Worm (Caenorhabditis elegans) whole organism, L4 larva: ENCODE measurements around the gene lsm-4.

Source experiments
- D1046.2 ChIP-seq: fragments of 200-800 bp; sonication (Bioruptor generic); IDR thresholded peaks from 2 replicates; pipeline ENCODE4 v1.3.6; 2022; ENCODE audit warnings: missing genetic modification characterization, missing compliant biosample characterization
- T20F7.1 ChIP-seq: fragments of 200-800 bp; sonication (Bioruptor generic); optimal IDR thresholded peaks from 2 replicates; lab custom pipeline; 2018; ENCODE audit warnings: mild to moderate bottlenecking, missing genetic modification characterization, missing compliant biosample characterization
- T26A8.4 ChIP-seq: fragments of 200-800 bp; sonication (Bioruptor generic); IDR thresholded peaks from 2 replicates; pipeline ENCODE4 v1.3.6; 2022; ENCODE audit warnings: missing genetic modification characterization, missing compliant biosample characterization
- ZK337.2 ChIP-seq: fragments of 200-800 bp; sonication (Bioruptor generic); IDR thresholded peaks from 2 replicates; pipeline ENCODE4 v1.3.6; 2022; ENCODE audit warnings: missing genetic modification reagents, missing genetic modification characterization, missing compliant biosample characterization
- ZK546.5 ChIP-seq, 2 experiments: sonication (generic microtip); optimal IDR thresholded peaks; 2 replicates each; lab custom pipeline; 2017; ENCODE audit warnings: missing biosample characterization in 2 of 2, missing genetic modification characterization in 2 of 2
- aly-2 ChIP-seq: sonication (generic microtip); optimal IDR thresholded peaks from 2 replicates; lab custom pipeline; 2018; ENCODE audit warnings: missing biosample characterization, missing genetic modification characterization
- ama-1 ChIP-seq: fragments of 150-350 bp; optimal IDR thresholded peaks from 2 replicates; lab custom pipeline; 2014; ENCODE audit warnings: inconsistent platforms, mixed read lengths
- arid-1 ChIP-seq: fragments of 200-800 bp; sonication (Bioruptor generic); conservative IDR thresholded peaks from 2 replicates; pipeline ENCODE4 v1.3.6; 2022; ENCODE audit warnings: missing genetic modification reagents, missing genetic modification characterization, missing compliant biosample characterization
- ceh-20 ChIP-seq: fragments of 200-800 bp; sonication (Bioruptor generic); IDR thresholded peaks from 2 replicates; pipeline ENCODE4 v1.3.6; 2022; ENCODE audit warnings: missing genetic modification reagents, missing genetic modification characterization, missing compliant biosample characterization
- ceh-82 ChIP-seq: sonication (generic microtip); optimal IDR thresholded peaks from 2 replicates; lab custom pipeline; 2017; ENCODE audit warnings: missing biosample characterization, missing genetic modification characterization
- ces-1 ChIP-seq: fragments of 150-350 bp; sonication (generic microtip); optimal IDR thresholded peaks from 4 replicates; lab custom pipeline; 2014; ENCODE audit warnings: missing biosample characterization, missing genetic modification reagents, missing genetic modification characterization
- cey-2 ChIP-seq: sonication (generic microtip); optimal IDR thresholded peaks from 3 replicates; lab custom pipeline; 2017; ENCODE audit warnings: missing genetic modification characterization, mild to moderate bottlenecking, missing compliant biosample characterization, antibody characterized with exemption, borderline replicate concordance; ENCODE audit not compliant: insufficient read depth
- daf-16 ChIP-seq, 3 experiments: sonication (generic microtip); optimal IDR thresholded peaks; 2 replicates each; lab custom pipeline; 2016 to 2017; ENCODE audit warnings: missing genetic modification characterization in 3 of 3, missing genetic modification reagents in 3 of 3, mild to moderate bottlenecking in 2 of 3, missing compliant biosample characterization in 2 of 3, missing biosample characterization in 1 of 3, moderate library complexity in 1 of 3
- daf-8 ChIP-seq: fragments of 200-800 bp; sonication (Bioruptor generic); IDR thresholded peaks from 2 replicates; pipeline ENCODE4 v1.3.6; 2022; ENCODE audit warnings: missing genetic modification characterization, missing compliant biosample characterization
- dmd-8 ChIP-seq: fragments of 200-800 bp; sonication (Bioruptor generic); IDR thresholded peaks from 2 replicates; pipeline ENCODE4 v1.3.6; 2022; ENCODE audit warnings: missing genetic modification characterization, missing compliant biosample characterization
- dve-1 ChIP-seq: sonication (generic microtip); optimal IDR thresholded peaks from 2 replicates; lab custom pipeline; 2017; ENCODE audit warnings: antibody characterized with exemption, mild to moderate bottlenecking, missing genetic modification characterization, missing compliant biosample characterization; ENCODE audit not compliant: insufficient read depth
- fkh-10 ChIP-seq: fragments of 150-350 bp; optimal IDR thresholded peaks from 2 replicates; lab custom pipeline; 2014; ENCODE audit warnings: missing biosample characterization, missing genetic modification reagents, missing genetic modification characterization
- hlh-11 ChIP-seq: fragments of 200-800 bp; sonication (Bioruptor generic); optimal IDR thresholded peaks from 2 replicates; lab custom pipeline; 2018; ENCODE audit warnings: mild to moderate bottlenecking, missing genetic modification characterization, missing compliant biosample characterization
- lin-29 ChIP-seq: fragments of 200-800 bp; sonication (Bioruptor generic); IDR thresholded peaks from 2 replicates; pipeline ENCODE4 v1.3.6; 2022; ENCODE audit warnings: missing genetic modification reagents, missing genetic modification characterization, missing compliant biosample characterization
- lsy-2 ChIP-seq, 2 experiments: fragments of 150-350 bp in 1 of 2; sonication (generic microtip) in 1 of 2; optimal IDR thresholded peaks; 2 replicates each; lab custom pipeline; 2014 to 2017; ENCODE audit warnings: missing biosample characterization in 2 of 2, missing genetic modification characterization in 2 of 2
- madf-5 ChIP-seq, 2 experiments: fragments of 200-800 bp; sonication (Bioruptor generic); IDR thresholded peaks; 2 replicates each; pipeline ENCODE4 v1.3.6; 2022; ENCODE audit warnings: missing compliant biosample characterization in 2 of 2, missing genetic modification characterization in 2 of 2
- mdl-1 ChIP-seq, 2 experiments: fragments of 150-350 bp in 1 of 2; sonication (generic microtip) in 1 of 2; optimal IDR thresholded peaks; 2 replicates each; lab custom pipeline; 2014 to 2017; ENCODE audit warnings: missing biosample characterization in 2 of 2, missing genetic modification characterization in 2 of 2
- nhr-102 ChIP-seq: sonication (generic microtip); optimal IDR thresholded peaks from 2 replicates; lab custom pipeline; 2016; ENCODE audit warnings: mild to moderate bottlenecking, missing genetic modification characterization, moderate library complexity, missing compliant biosample characterization
- nhr-111 ChIP-seq: fragments of 200-800 bp; sonication (Bioruptor generic); optimal IDR thresholded peaks from 2 replicates; lab custom pipeline; 2018; ENCODE audit warnings: mild to moderate bottlenecking, missing genetic modification characterization, missing compliant biosample characterization
- nhr-28 ChIP-seq: fragments of 150-350 bp; optimal IDR thresholded peaks from 2 replicates; lab custom pipeline; 2014; ENCODE audit warnings: missing biosample characterization, missing genetic modification characterization
- nhr-48 ChIP-seq: sonication (generic microtip); optimal IDR thresholded peaks from 2 replicates; lab custom pipeline; 2016; ENCODE audit warnings: mild to moderate bottlenecking, missing genetic modification characterization, missing compliant biosample characterization
- nhr-6 ChIP-seq: fragments of 150-350 bp; optimal IDR thresholded peaks from 2 replicates; lab custom pipeline; 2014; ENCODE audit warnings: missing biosample characterization, missing genetic modification characterization
- php-3 ChIP-seq: fragments of 200-800 bp; sonication (Bioruptor generic); IDR thresholded peaks from 2 replicates; pipeline ENCODE4 v1.3.6; 2022; ENCODE audit warnings: missing genetic modification reagents, missing genetic modification characterization, missing compliant biosample characterization
- pqm-1 ChIP-seq: sonication (generic microtip); optimal IDR thresholded peaks from 2 replicates; lab custom pipeline; 2017; ENCODE audit warnings: missing biosample characterization, missing genetic modification characterization
- saeg-2 ChIP-seq: fragments of 200-800 bp; sonication (Bioruptor generic); IDR thresholded peaks from 2 replicates; pipeline ENCODE4 v1.3.6; 2022; ENCODE audit warnings: missing genetic modification reagents, missing genetic modification characterization, missing compliant biosample characterization
- sdz-12 ChIP-seq: fragments of 200-800 bp; sonication (Bioruptor generic); optimal IDR thresholded peaks from 2 replicates; lab custom pipeline; 2018; ENCODE audit warnings: mild to moderate bottlenecking, missing genetic modification characterization, missing compliant biosample characterization
- set-16 ChIP-seq: fragments of 200-800 bp; sonication (Bioruptor generic); IDR thresholded peaks from 2 replicates; pipeline ENCODE4 v1.3.6; 2022; ENCODE audit warnings: missing genetic modification reagents, missing genetic modification characterization, missing compliant biosample characterization
- spr-1 ChIP-seq: sonication (generic microtip); optimal IDR thresholded peaks from 2 replicates; lab custom pipeline; 2016; ENCODE audit warnings: mild to moderate bottlenecking, missing genetic modification characterization, missing compliant biosample characterization
- spr-3 ChIP-seq: fragments of 200-800 bp; sonication (Bioruptor generic); optimal IDR thresholded peaks from 2 replicates; lab custom pipeline; 2018; ENCODE audit warnings: mild to moderate bottlenecking, missing genetic modification characterization, missing compliant biosample characterization
- tag-97 ChIP-seq: fragments of 200-800 bp; sonication (Bioruptor generic); IDR thresholded peaks from 2 replicates; pipeline ENCODE4 v1.3.6; 2022; ENCODE audit warnings: missing genetic modification characterization, missing compliant biosample characterization
- tra-1 ChIP-seq: fragments of 200-800 bp; sonication (Bioruptor generic); IDR thresholded peaks from 2 replicates; pipeline ENCODE4 v1.3.6; 2022; ENCODE audit warnings: missing genetic modification reagents, missing genetic modification characterization, missing compliant biosample characterization
- unc-130 ChIP-seq: sonication (generic microtip); optimal IDR thresholded peaks from 2 replicates; lab custom pipeline; 2016; ENCODE audit warnings: missing genetic modification reagents, missing genetic modification characterization, missing compliant biosample characterization
- unc-62 ChIP-seq, 3 experiments: fragments of 150-350 bp in 1 of 3; sonication (generic microtip); optimal IDR thresholded peaks in 2 of 3; peaks in 1 of 3; 1 replicate in 1 of 3; 2 replicates in 2 of 3; lab custom pipeline; 2014 to 2017; ENCODE audit warnings: missing biosample characterization in 3 of 3, missing genetic modification characterization in 3 of 3, missing genetic modification reagents in 3 of 3, missing genotype in 1 of 3
- zfp-3 ChIP-seq: fragments of 200-800 bp; sonication (Bioruptor generic); conservative IDR thresholded peaks from 2 replicates; pipeline ENCODE4 v1.3.6; 2022; ENCODE audit warnings: missing genetic modification reagents, missing genetic modification characterization, missing compliant biosample characterization
- ztf-7 ChIP-seq: fragments of 150-350 bp; optimal IDR thresholded peaks from 2 replicates; lab custom pipeline; 2014; ENCODE audit warnings: missing biosample characterization, missing genetic modification characterization

The lsm-4 gene

DNA sequence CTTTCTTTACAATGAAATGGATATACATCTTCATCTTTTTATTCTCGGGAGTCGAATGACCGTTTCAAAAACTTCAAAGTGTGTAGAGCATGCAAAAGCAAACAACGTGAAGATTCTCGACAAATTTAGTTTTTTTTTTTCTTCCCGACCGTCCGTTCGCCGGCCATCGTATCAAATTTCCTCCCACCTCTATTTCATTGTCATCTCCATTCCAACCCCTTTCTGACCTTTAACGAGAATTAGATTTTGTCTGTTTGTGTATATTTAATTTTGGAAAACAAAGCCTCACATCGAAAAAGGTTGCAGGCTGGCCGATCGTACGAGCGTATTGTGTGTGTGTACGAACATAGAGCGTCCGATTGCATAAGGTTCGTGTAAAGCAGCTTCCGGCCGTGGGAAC lies 46.1 kb upstream of the lsm-4 start, which contains the start of gene C30G12.1:
Gene C30G12.1 (plus strand): TSS at position 301 of the 400 bp plus-strand sequence.
- TF ChIP-seq spr-1 (tag; lab: Kevin White, UChicago) = no peak
- TF ChIP-seq cey-2 (tag; lab: Kevin White, UChicago) = no peak
- TF ChIP-seq unc-62 (GFP tag; optimal IDR thresholded peaks at IDR 0.05 in 1 of 2; lab: Kevin White, UChicago) = no peak
- no peak for TF ChIP-seq unc-62 (tag; optimal IDR thresholded peaks at IDR 0.05; lab: Kevin White, UChicago)
- no peak for TF ChIP-seq lin-29 (GFP tag; lab: Robert Waterston, UW)
- TF ChIP-seq pqm-1 (tag; lab: Kevin White, UChicago) = no peak
- TF ChIP-seq zfp-3 (GFP tag; lab: Robert Waterston, UW) = no peak
- no peak for TF ChIP-seq nhr-48
- TF ChIP-seq ces-1 (GFP tag; lab: Kevin White, UChicago) = no peak
- no peak for TF ChIP-seq hlh-11 (tag; lab: Kevin White, UChicago)
- no peak for TF ChIP-seq tag-97
- no peak for TF ChIP-seq T20F7.1 (GFP tag; lab: Kevin White, UChicago)
- no peak for TF ChIP-seq dmd-8 (GFP tag; lab: Robert Waterston, UW)
- no peak for TF ChIP-seq ZK546.5 (tag; optimal IDR thresholded peaks at IDR 0.05; lab: Kevin White, UChicago)
- no peak for TF ChIP-seq madf-5 (GFP tag; IDR thresholded peaks at IDR 0.05; lab: Robert Waterston, UW)

DNA sequence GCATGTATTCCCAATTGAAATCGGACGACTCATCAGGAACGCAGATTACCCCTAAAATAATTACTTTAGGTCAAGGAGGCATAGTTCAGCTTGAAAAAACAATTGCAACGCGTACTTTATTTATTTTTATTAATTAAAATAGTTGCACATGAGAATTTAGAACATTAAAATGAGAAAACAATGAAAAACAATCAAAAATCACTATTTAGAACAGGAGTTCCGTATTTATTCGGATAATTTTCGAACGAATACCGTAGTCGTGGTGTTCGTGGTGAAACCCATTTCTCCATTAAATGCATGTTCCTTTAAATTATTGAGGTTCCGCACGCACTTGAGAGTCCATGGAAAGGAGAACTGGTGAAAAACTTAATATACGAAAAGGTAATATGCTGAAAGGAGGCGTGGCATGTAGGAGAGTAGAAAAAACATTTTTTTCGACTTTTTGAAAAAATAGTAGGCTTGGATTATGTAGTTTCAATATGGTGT lies 45.3 kb upstream of the lsm-4 start, which contains the start of gene puf-8:
Gene puf-8 (minus strand): TSS at position 51 of the 486 bp plus-strand sequence.
- no peak for TF ChIP-seq unc-130 (GFP tag; lab: Kevin White, UChicago)

DNA sequence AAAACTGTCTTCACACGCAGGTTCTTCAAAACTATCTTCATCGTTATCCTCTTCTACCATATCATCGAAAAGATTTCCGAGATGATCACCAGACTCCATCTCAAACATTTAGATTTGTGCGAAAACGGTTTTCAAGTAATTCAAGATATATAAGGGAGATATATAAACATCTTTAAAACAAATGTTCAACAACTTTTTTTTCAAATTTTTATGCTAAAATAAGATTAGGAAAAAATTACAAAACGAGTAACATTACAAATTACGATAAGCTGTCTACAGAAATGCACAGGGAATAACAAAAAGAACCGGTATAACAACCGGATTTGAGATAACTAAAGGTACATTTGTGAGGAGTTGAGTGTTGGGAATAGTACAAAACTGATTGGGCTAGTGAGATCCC lies 43.0 kb upstream of the lsm-4 start, which contains the start of gene C30G12.6:
Gene C30G12.6 (minus strand): TSS at position 101 of the 400 bp plus-strand sequence.
- TF ChIP-seq set-16 (GFP tag; lab: Robert Waterston, UW) = no peak
- no peak for TF ChIP-seq sdz-12 (GFP tag; lab: Kevin White, UChicago)
- no peak for TF ChIP-seq D1046.2

DNA sequence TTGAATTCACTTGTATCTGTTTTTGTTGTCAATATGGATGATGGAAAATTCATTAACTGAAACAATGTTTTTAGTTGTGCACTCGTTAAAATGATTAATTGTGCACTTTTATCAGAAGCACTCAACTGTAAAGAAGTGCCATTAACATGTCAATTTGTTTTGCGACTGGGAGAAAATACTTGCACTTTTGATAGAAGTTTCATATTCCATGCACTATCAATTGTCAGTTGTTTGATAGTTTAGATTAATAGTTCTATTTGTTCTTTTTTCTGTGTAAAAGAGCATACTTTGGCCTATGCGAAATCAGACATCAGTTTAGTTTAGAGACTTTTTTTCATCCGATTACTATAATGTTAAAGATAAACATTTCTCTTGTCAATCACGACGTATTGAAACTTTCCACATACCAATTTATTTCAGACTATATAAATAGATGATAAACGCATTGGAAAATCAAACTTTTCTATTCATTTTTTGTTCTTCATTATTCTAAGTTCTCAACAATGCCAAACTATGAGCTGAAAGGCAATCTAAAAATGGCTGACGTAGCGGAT lies 37.0 kb upstream of the lsm-4 start, which contains the start of gene C30G12.2:
Gene C30G12.2 (plus strand): TSS at position 504 of the 554 bp plus-strand sequence.
- TF ChIP-seq fkh-10 (no peak), nhr-6 (tag; lab: Kevin White, UChicago) (no peak), nhr-102 (tag; lab: Kevin White, UChicago) (peak; percentile 86), mdl-1 (tag; optimal IDR thresholded peaks at IDR 0.05; lab: Kevin White, UChicago) (no peak), daf-8 (GFP tag; lab: Robert Waterston, UW) (no peak), cey-2 (tag; lab: Kevin White, UChicago) (no peak), lsy-2 (tag; optimal IDR thresholded peaks at IDR 0.05; lab: Kevin White, UChicago) (no peak), dve-1 (peak; percentile 90), php-3 (GFP tag; lab: Robert Waterston, UW) (peak; percentile 94), pqm-1 (tag; lab: Kevin White, UChicago) (peak; percentile 65), unc-62 (GFP tag; optimal IDR thresholded peaks at IDR 0.05 in 1 of 2; lab: Kevin White, UChicago) (peak in 1 of 2 experiments; percentile 75), unc-62 (tag; optimal IDR thresholded peaks at IDR 0.05; lab: Kevin White, UChicago) (no peak), ZK546.5 (tag; optimal IDR thresholded peaks at IDR 0.05; lab: Kevin White, UChicago) (no peak), daf-16 (GFP tag; optimal IDR thresholded peaks at IDR 0.05; lab: Kevin White, UChicago) (peak in 1 of 2 experiments; percentile 92), daf-16 (tag; optimal IDR thresholded peaks at IDR 0.05; lab: Kevin White, UChicago) (peak; percentile 90), dmd-8 (GFP tag; lab: Robert Waterston, UW) (no peak), ceh-20 (GFP tag; lab: Robert Waterston, UW) (peak; percentile 88), unc-130 (GFP tag; lab: Kevin White, UChicago) (no peak), aly-2 (tag; lab: Kevin White, UChicago) (no peak), saeg-2 (no peak), zfp-3 (GFP tag; lab: Robert Waterston, UW) (no peak), set-16 (GFP tag; lab: Robert Waterston, UW) (no peak), ZK337.2 (GFP tag; lab: Robert Waterston, UW) (no peak), ama-1 (lab: Kevin White, UChicago) (no peak), ceh-82 (tag; lab: Kevin White, UChicago) (no peak), hlh-11 (tag; lab: Kevin White, UChicago) (peak; percentile 69), nhr-48 (peak; percentile 95), T20F7.1 (GFP tag; lab: Kevin White, UChicago) (peak; percentile 55), tag-97 (no peak), ztf-7 (tag; lab: Kevin White, UChicago) (no peak), spr-3 (GFP tag; lab: Kevin White, UChicago) (no peak), T26A8.4 (GFP tag; lab: Robert Waterston, UW) (no peak), D1046.2 (no peak), nhr-111 (GFP tag; lab: Kevin White, UChicago) (no peak), nhr-28 (tag; lab: Kevin White, UChicago) (peak; percentile 58), arid-1 (GFP tag; lab: Robert Waterston, UW) (no peak), tra-1 (GFP tag; lab: Robert Waterston, UW) (peak; percentile 89)
